Fruit fly (Drosophila melanogaster) whole organism, embryonic: ENCODE measurements around the gene CG12438.

Experiments used
- ATbp ChIP-seq: fragments of 200-800 bp; sonication (Bioruptor generic); optimal IDR thresholded peaks from 2 replicates; lab custom pipeline; 2017; ENCODE audit warnings: missing biosample characterization, mild to moderate bottlenecking, missing genetic modification characterization, missing genetic modification reagents
- Atf6 ChIP-seq: fragments of 200-800 bp; sonication (Bioruptor generic); IDR thresholded peaks from 2 replicates; pipeline ENCODE4 v1.3.6; 2022; ENCODE audit warnings: missing biosample characterization, missing genetic modification characterization
- Bgb ChIP-seq: fragments of 200-800 bp; sonication (Bioruptor generic); IDR thresholded peaks from 2 replicates; pipeline ENCODE4 v1.3.6; 2022; ENCODE audit warnings: missing biosample characterization, missing genetic modification characterization; ENCODE audit not compliant: partially characterized antibody
- CG10274 ChIP-seq: fragments of 200-800 bp; sonication (Bioruptor generic); optimal IDR thresholded peaks from 3 replicates; lab custom pipeline; 2017; ENCODE audit warnings: missing biosample characterization, mild to moderate bottlenecking, missing genetic modification characterization
- CG10321 ChIP-seq: fragments of 200-800 bp; sonication (Bioruptor generic); IDR thresholded peaks from 2 replicates; pipeline ENCODE4 v1.3.6; 2022; ENCODE audit warnings: missing biosample characterization, missing genetic modification characterization
- CG10366 ChIP-seq: fragments of 200-800 bp; sonication (Bioruptor generic); IDR thresholded peaks from 2 replicates; pipeline ENCODE4 v1.3.6; 2022; ENCODE audit warnings: missing biosample characterization, missing genetic modification characterization
- CG11085 ChIP-seq: fragments of 200-800 bp; sonication (Bioruptor generic); IDR thresholded peaks from 2 replicates; pipeline ENCODE4 v1.3.6; 2022; ENCODE audit warnings: missing biosample characterization, missing genetic modification characterization
- CG12155 ChIP-seq: fragments of 200-800 bp; sonication (Bioruptor generic); optimal IDR thresholded peaks from 3 replicates; lab custom pipeline; 2016; ENCODE audit warnings: missing biosample characterization, missing genetic modification characterization
- CG13424 ChIP-seq: fragments of 200-800 bp; sonication (Bioruptor generic); optimal IDR thresholded peaks from 2 replicates; lab custom pipeline; 2019; ENCODE audit warnings: missing biosample characterization, mild to moderate bottlenecking, missing genetic modification characterization, moderate library complexity
- CG1792 ChIP-seq: fragments of 200-800 bp; sonication (Bioruptor generic); optimal IDR thresholded peaks from 2 replicates; lab custom pipeline; 2016; ENCODE audit warnings: missing biosample characterization, missing genetic modification characterization
- CG1832 ChIP-seq: fragments of 200-800 bp; sonication (Bioruptor generic); optimal IDR thresholded peaks from 2 replicates; lab custom pipeline; 2017; ENCODE audit warnings: missing biosample characterization, mild to moderate bottlenecking, missing genetic modification characterization, inconsistent platforms
- CG18764 ChIP-seq: fragments of 200-800 bp; sonication (Bioruptor generic); optimal IDR thresholded peaks from 3 replicates; lab custom pipeline; 2016; ENCODE audit warnings: missing biosample characterization, missing genetic modification characterization
- CG30431 ChIP-seq: fragments of 200-800 bp; sonication (Bioruptor generic); optimal IDR thresholded peaks from 2 replicates; lab custom pipeline; 2017; ENCODE audit warnings: missing biosample characterization, missing genetic modification characterization
- CG31388 ChIP-seq: fragments of 200-800 bp; sonication (Bioruptor generic); optimal IDR thresholded peaks from 2 replicates; lab custom pipeline; 2016; ENCODE audit warnings: missing biosample characterization, missing genetic modification characterization
- CG34224 ChIP-seq: fragments of 200-800 bp; sonication (Bioruptor generic); IDR thresholded peaks from 3 replicates; pipeline ENCODE4 v1.3.6; 2022; ENCODE audit warnings: missing biosample characterization, missing genetic modification characterization; ENCODE audit not compliant: partially characterized antibody
- CG3726 ChIP-seq: fragments of 200-800 bp; sonication (Bioruptor generic); IDR thresholded peaks from 3 replicates; pipeline ENCODE4, ENCODE4 v1.3.6; 2022; ENCODE audit warnings: missing biosample characterization, missing genetic modification characterization
- CG4404 ChIP-seq: fragments of 200-800 bp; sonication (Bioruptor generic); IDR thresholded peaks from 2 replicates; pipeline ENCODE4 v1.3.6; 2022; ENCODE audit warnings: missing biosample characterization, missing genetic modification characterization
- CG4854 ChIP-seq: fragments of 200-800 bp; sonication (Bioruptor generic); optimal IDR thresholded peaks from 2 replicates; lab custom pipeline; 2016; ENCODE audit warnings: missing biosample characterization, missing genetic modification characterization, inconsistent platforms
- CG5245 ChIP-seq: fragments of 200-800 bp; sonication (Bioruptor generic); optimal IDR thresholded peaks from 3 replicates; lab custom pipeline; 2016; ENCODE audit warnings: missing biosample characterization, missing genetic modification characterization
- CG9876 ChIP-seq: fragments of 200-800 bp; sonication (Bioruptor generic); optimal IDR thresholded peaks from 2 replicates; lab custom pipeline; 2016; ENCODE audit warnings: missing biosample characterization, missing genetic modification characterization
- CkIIα-i1 ChIP-seq: fragments of 200-800 bp; sonication (Bioruptor generic); IDR thresholded peaks from 2 replicates; pipeline ENCODE4 v1.3.6; 2022; ENCODE audit warnings: missing biosample characterization, missing genetic modification characterization
- Dll ChIP-seq: fragments of 200-800 bp; sonication (Bioruptor generic); IDR thresholded peaks from 4 replicates; pipeline ENCODE4 v1.3.6; 2022; ENCODE audit warnings: missing biosample characterization, missing genetic modification characterization; ENCODE audit not compliant: partially characterized antibody
- Dref ChIP-seq: fragments of 200-800 bp; sonication (Bioruptor generic); IDR thresholded peaks from 2 replicates; pipeline ENCODE4 v1.3.6; 2022; ENCODE audit warnings: missing biosample characterization, missing genetic modification characterization
- E2f1 ChIP-seq: fragments of 200-800 bp; sonication (Bioruptor generic); IDR thresholded peaks from 2 replicates; pipeline ENCODE4 v1.3.6; 2022; ENCODE audit warnings: missing biosample characterization, missing genetic modification characterization
- Fer2 ChIP-seq: fragments of 200-800 bp; sonication (Bioruptor generic); optimal IDR thresholded peaks from 2 replicates; lab custom pipeline; 2018; ENCODE audit warnings: missing biosample characterization, mild to moderate bottlenecking, missing genetic modification characterization, moderate library complexity
- Gsc ChIP-seq: fragments of 200-800 bp; sonication (Bioruptor generic); IDR thresholded peaks from 2 replicates; pipeline ENCODE4 v1.3.6; 2022; ENCODE audit warnings: missing biosample characterization, missing genetic modification characterization
- HHEX ChIP-seq: fragments of 200-800 bp; sonication (Bioruptor generic); optimal IDR thresholded peaks from 3 replicates; lab custom pipeline; 2017; ENCODE audit warnings: missing biosample characterization, mild to moderate bottlenecking, missing genetic modification characterization, missing genetic modification reagents
- Hr3 ChIP-seq: fragments of 200-800 bp; sonication (Bioruptor generic); optimal IDR thresholded peaks from 3 replicates; lab custom pipeline; 2016; ENCODE audit warnings: missing biosample characterization, missing genetic modification characterization
- Jarid2 ChIP-seq: fragments of 200-800 bp; sonication (Bioruptor generic); optimal IDR thresholded peaks from 3 replicates; lab custom pipeline; 2017; ENCODE audit warnings: mild to moderate bottlenecking, missing biosample characterization, missing genetic modification reagents, missing genetic modification characterization
- Mad ChIP-seq: fragments of 200-800 bp; sonication (Bioruptor generic); optimal IDR thresholded peaks from 2 replicates; lab custom pipeline; 2016; ENCODE audit warnings: missing biosample characterization, missing genetic modification characterization
- Mes4 ChIP-seq: fragments of 200-800 bp; sonication (Bioruptor generic); optimal IDR thresholded peaks from 2 replicates; lab custom pipeline; 2016; ENCODE audit warnings: missing biosample characterization, missing genetic modification characterization
- Myb ChIP-seq: fragments of 200-800 bp; sonication (Bioruptor generic); optimal IDR thresholded peaks from 2 replicates; lab custom pipeline; 2016; ENCODE audit warnings: missing biosample characterization, missing genetic modification characterization
- Optix ChIP-seq: fragments of 200-800 bp; sonication (Bioruptor generic); IDR thresholded peaks from 3 replicates; pipeline ENCODE4 v1.3.6; 2022; ENCODE audit warnings: missing biosample characterization, missing genetic modification characterization
- Scr ChIP-seq: fragments of 200-800 bp; sonication (Bioruptor generic); IDR thresholded peaks from 2 replicates; pipeline ENCODE4 v1.3.6; 2022; ENCODE audit warnings: missing biosample characterization, missing genetic modification characterization; ENCODE audit not compliant: partially characterized antibody
- TFAM ChIP-seq: fragments of 200-800 bp; sonication (Bioruptor generic); optimal IDR thresholded peaks from 2 replicates; lab custom pipeline; 2017; ENCODE audit warnings: missing biosample characterization, missing genetic modification characterization, inconsistent platforms
- ap ChIP-seq: fragments of 200-800 bp; sonication (Bioruptor generic); IDR thresholded peaks from 2 replicates; pipeline ENCODE4 v1.3.6; 2022; ENCODE audit warnings: missing biosample characterization, missing genetic modification characterization
- bcd ChIP-seq: fragments of 200-800 bp; sonication (Bioruptor generic); optimal IDR thresholded peaks from 2 replicates; lab custom pipeline; 2017; ENCODE audit warnings: missing biosample characterization, mild to moderate bottlenecking, missing genetic modification characterization
- dati ChIP-seq: fragments of 200-800 bp; sonication (Bioruptor generic); IDR thresholded peaks from 2 replicates; pipeline ENCODE4 v1.3.6; 2022; ENCODE audit warnings: missing biosample characterization, missing genetic modification characterization
- dimm ChIP-seq: fragments of 200-800 bp; sonication (Bioruptor generic); IDR thresholded peaks from 2 replicates; pipeline ENCODE4 v1.3.6; 2022; ENCODE audit warnings: missing biosample characterization, missing genetic modification characterization
- ems ChIP-seq: fragments of 200-800 bp; sonication (Bioruptor generic); optimal IDR thresholded peaks from 3 replicates; lab custom pipeline; 2016; ENCODE audit warnings: missing biosample characterization, missing genetic modification characterization
- esg ChIP-seq: fragments of 200-800 bp; sonication (Bioruptor generic); conservative IDR thresholded peaks from 2 replicates; pipeline ENCODE4 v1.3.6; 2022; ENCODE audit warnings: missing biosample characterization, missing genetic modification characterization
- nmo ChIP-seq: fragments of 200-800 bp; sonication (Bioruptor generic); optimal IDR thresholded peaks from 2 replicates; lab custom pipeline; 2018; ENCODE audit warnings: missing biosample characterization, mild to moderate bottlenecking, missing genetic modification characterization, moderate library complexity
- oc ChIP-seq: fragments of 200-800 bp; sonication (Bioruptor generic); optimal IDR thresholded peaks from 2 replicates; lab custom pipeline; 2018; ENCODE audit warnings: missing biosample characterization, mild to moderate bottlenecking, missing genetic modification characterization, moderate library complexity
- odd ChIP-seq: fragments of 200-800 bp; sonication (Bioruptor generic); optimal IDR thresholded peaks from 2 replicates; lab custom pipeline; 2017; ENCODE audit warnings: missing biosample characterization, mild to moderate bottlenecking, missing genetic modification characterization
- peb ChIP-seq: fragments of 200-800 bp; sonication (Bioruptor generic); IDR thresholded peaks from 2 replicates; pipeline ENCODE4 v1.3.6; 2022; ENCODE audit warnings: missing biosample characterization, missing genetic modification characterization
- pzg ChIP-seq: fragments of 200-800 bp; sonication (Bioruptor generic); optimal IDR thresholded peaks from 3 replicates; lab custom pipeline; 2018; ENCODE audit warnings: missing biosample characterization, mild to moderate bottlenecking, missing genetic modification characterization, moderate library complexity
- sens-2 ChIP-seq: fragments of 200-800 bp; sonication (Bioruptor generic); IDR thresholded peaks from 2 replicates; pipeline ENCODE4 v1.3.6; 2022; ENCODE audit warnings: missing biosample characterization, missing genetic modification characterization
- seq ChIP-seq: fragments of 200-800 bp; sonication (Bioruptor generic); IDR thresholded peaks from 2 replicates; pipeline ENCODE4 v1.3.6; 2022; ENCODE audit warnings: missing biosample characterization, missing genetic modification characterization
- tap ChIP-seq: fragments of 200-800 bp; optimal IDR thresholded peaks from 3 replicates; lab custom pipeline; 2019; ENCODE audit warnings: missing biosample characterization, mild to moderate bottlenecking, missing genetic modification characterization, moderate library complexity
- tgo ChIP-seq: fragments of 200-800 bp; sonication (Bioruptor generic); IDR thresholded peaks from 3 replicates; pipeline ENCODE4 v1.3.6; 2022; ENCODE audit warnings: missing biosample characterization, missing genetic modification characterization

Gene CG12438

dm6 chr2L:8739984-8740756, 11.9 kb upstream of the CG12438 start, which contains the start of gene raw (continued):
- TF ChIP-seq CG30431 (GFP tag; lab: Kevin White, UChicago) (no peak), ATbp (GFP tag; lab: Kevin White, UChicago) (peak; percentile 24), CG18764 (GFP tag; lab: Kevin White, UChicago) (no peak), Gsc (no peak), oc (no peak), CG10366 (GFP tag; lab: Robert Waterston, UW) (no peak), nmo (GFP tag; lab: Kevin White, UChicago) (no peak), pzg (GFP tag; lab: Kevin White, UChicago) (no peak), Myb (no peak), CkIIα-i1 (GFP tag; lab: Robert Waterston, UW) (no peak), E2f1 (GFP tag; lab: Robert Waterston, UW) (no peak), CG1792 (GFP tag; lab: Kevin White, UChicago) (no peak), CG4404 (GFP tag; lab: Robert Waterston, UW) (no peak), tgo (GFP tag; lab: Robert Waterston, UW) (no peak), CG11085 (GFP tag; lab: Robert Waterston, UW) (no peak), CG3726 (GFP tag; lab: Robert Waterston, UW) (no peak), sens-2 (no peak; the same call in 1 of the 2 replicates), CG10274 (GFP tag; lab: Kevin White, UChicago) (no peak), CG5245 (GFP tag; lab: Kevin White, UChicago) (no peak), Atf6 (peak; percentile 14; the same call in 1 of the 2 replicates), ap (GFP tag; lab: Robert Waterston, UW) (no peak), Dref (GFP tag; lab: Robert Waterston, UW) (no peak), peb (GFP tag; lab: Robert Waterston, UW) (no peak), CG12155 (GFP tag; lab: Kevin White, UChicago) (no peak), CG13424 (tag; lab: Kevin White, UChicago) (no peak), HHEX (GFP tag; lab: Kevin White, UChicago) (no peak), dimm (GFP tag; lab: Robert Waterston, UW) (no peak), CG1832 (GFP tag; lab: Kevin White, UChicago) (no peak), odd (GFP tag; lab: Kevin White, UChicago) (no peak), Fer2 (tag; lab: Kevin White, UChicago) (no peak), bcd (GFP tag; lab: Kevin White, UChicago) (no peak), CG9876 (GFP tag; lab: Kevin White, UChicago) (no peak), Mes4 (GFP tag; lab: Kevin White, UChicago) (no peak), CG34224 (GFP tag; lab: Robert Waterston, UW) (0 out of 3 replicates have a peak, but pooled peaks have one; percentile 37), Jarid2 (GFP tag; lab: Kevin White, UChicago) (no peak), CG31388 (GFP tag; lab: Kevin White, UChicago) (no peak), CG4854 (peak; percentile 4), seq (no peak), Hr3 (GFP tag; lab: Kevin White, UChicago) (no peak), TFAM (no peak), Scr (GFP tag; lab: Robert Waterston, UW) (no peak), dati (GFP tag; lab: Robert Waterston, UW) (no peak), CG10321 (GFP tag; lab: Robert Waterston, UW) (no peak), Mad (GFP tag; lab: Kevin White, UChicago) (no peak), ems (GFP tag; lab: Kevin White, UChicago) (no peak), Bgb (0 out of 2 replicates have a peak, but pooled peaks have one; percentile 3), Dll (GFP tag; lab: Robert Waterston, UW) (no peak), esg (GFP tag; lab: Robert Waterston, UW) (no peak), tap (tag; lab: Kevin White, UChicago) (no peak), Optix (GFP tag; lab: Robert Waterston, UW) (no peak)
